Worm (Caenorhabditis elegans): Measurements from ENCODE around the gene cnx-1.

ce11 chrIII:9813146-9813545 is 3.8 kb downstream of the cnx-1 start, which contains the start of gene ZK632.14:
- TF ChIP-seq unc-62 (GFP tag; optimal IDR thresholded peaks at IDR 0.05) = no peak
- no peak for TF ChIP-seq aly-2 (tag; optimal IDR thresholded peaks at IDR 0.05)
- TF ChIP-seq hlh-17 (GFP tag; optimal IDR thresholded peaks at IDR 0.05; ENCODE audit: borderline replicate concordance) = no peak
- TF ChIP-seq nhr-76 (tag; optimal IDR thresholded peaks at IDR 0.05) = no peak
- no peak for TF ChIP-seq elt-2 (tag; optimal IDR thresholded peaks at IDR 0.05)
- no peak for TF ChIP-seq blmp-1 (tag; optimal IDR thresholded peaks at IDR 0.05)
- TF ChIP-seq dsc-1 (tag; optimal IDR thresholded peaks at IDR 0.05) = no peak
- no peak for TF ChIP-seq snpc-4 (tag; optimal IDR thresholded peaks at IDR 0.05)
- no peak for TF ChIP-seq tbx-2 (tag; optimal IDR thresholded peaks at IDR 0.05)
- TF ChIP-seq ama-1 (optimal IDR thresholded peaks at IDR 0.05) = no peak
- no peak for TF ChIP-seq pqm-1 (tag; optimal IDR thresholded peaks at IDR 0.05)
- TF ChIP-seq lin-39 (tag; optimal IDR thresholded peaks at IDR 0.05) = no peak
- no peak for TF ChIP-seq nhr-28 (tag; optimal IDR thresholded peaks at IDR 0.05)
- no peak for TF ChIP-seq nhr-12 (tag; optimal IDR thresholded peaks at IDR 0.05)

All from whole organism, L1 larva.